Fruit fly (Drosophila melanogaster): ENCODE data around the gene mmm.

DNA sequence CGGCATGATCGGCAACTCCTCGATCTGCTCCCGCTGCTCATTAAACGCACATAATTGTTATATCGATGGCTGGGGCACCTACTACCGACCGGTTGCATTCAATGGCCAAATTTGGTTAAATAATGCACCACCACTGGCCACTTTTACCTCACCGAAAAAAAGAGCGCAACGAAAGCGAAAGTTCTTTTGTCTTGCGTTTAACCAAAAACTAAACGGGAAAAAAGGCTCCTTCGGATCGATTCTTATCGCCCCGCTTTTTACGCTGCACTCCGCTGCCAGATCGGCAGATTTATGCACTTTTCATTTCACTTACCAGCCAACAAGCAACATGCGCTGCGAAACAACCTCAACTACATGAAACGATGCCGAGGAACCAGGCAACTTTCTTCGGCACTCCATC lies 37.7 kb upstream of the mmm start:
- TF ChIP-seq CG6689 (GFP tag; IDR thresholded peaks at IDR 0.05): no peak
- no peak for TF ChIP-seq HLH54F (GFP tag; optimal IDR thresholded peaks at IDR 0.05)
- no peak for TF ChIP-seq CG10565 (GFP tag; optimal IDR thresholded peaks at IDR 0.05)
- TF ChIP-seq Oaz (GFP tag; IDR thresholded peaks at IDR 0.05): no peak
- no peak for TF ChIP-seq Hr78 (GFP tag; optimal IDR thresholded peaks at IDR 0.05)
- no peak for TF ChIP-seq p53 (GFP tag; optimal IDR thresholded peaks at IDR 0.05)
- TF ChIP-seq CG14860 (GFP tag; IDR thresholded peaks at IDR 0.05; ENCODE audit: partially characterized antibody): no peak
- no peak for TF ChIP-seq CG8765 (GFP tag; IDR thresholded peaks at IDR 0.05)
- TF ChIP-seq ssp (GFP tag; IDR thresholded peaks at IDR 0.05): no peak
- no peak for TF ChIP-seq Nf-YC (tag; optimal IDR thresholded peaks at IDR 0.05)
- no peak for TF ChIP-seq CG2889 (GFP tag; IDR thresholded peaks at IDR 0.05)

Data from whole organism, embryonic.